Worm (Caenorhabditis elegans): ENCODE data around the gene F54C8.7.

- TF ChIP-seq ref-1 (GFP tag; conservative IDR thresholded peaks at IDR 0.05) (no peak), ztf-23 (GFP tag; IDR thresholded peaks at IDR 0.05) (no peak)
Observed at ce11 chrIII:9439399-9439798, 14.5 kb downstream of the F54C8.7 start, which contains the start of gene F54C8.1.

Data from whole organism, midembryonic.